Worm (Caenorhabditis elegans) whole organism, L1 larva: ENCODE results near the gene F09F9.2.
A peak's percentile ranks its signal among the peaks of the same experiment; 100 is the strongest.

ENCODE experiments used
- C04F5.9 ChIP-seq: sonication (generic microtip); optimal IDR thresholded peaks from 2 replicates; lab custom pipeline; 2016; ENCODE audit warnings: missing genetic modification characterization, missing compliant biosample characterization
- C16A3.4 ChIP-seq: fragments of 150-350 bp; optimal IDR thresholded peaks from 2 replicates; lab custom pipeline; 2014; ENCODE audit warnings: missing biosample characterization, missing genetic modification characterization
- C34B4.2 ChIP-seq: sonication (generic microtip); optimal IDR thresholded peaks from 2 replicates; lab custom pipeline; 2017; ENCODE audit warnings: mild to moderate bottlenecking, missing genetic modification characterization, missing compliant biosample characterization
- F16B12.6 ChIP-seq: fragments of 150-350 bp; optimal IDR thresholded peaks from 2 replicates; lab custom pipeline; 2014; ENCODE audit warnings: missing biosample characterization, missing genetic modification characterization
- alr-1 ChIP-seq: fragments of 200-800 bp; sonication (Bioruptor generic); optimal IDR thresholded peaks from 2 replicates; lab custom pipeline; 2018; ENCODE audit warnings: borderline replicate concordance, mild to moderate bottlenecking, missing genetic modification characterization, missing compliant biosample characterization
- ama-1 ChIP-seq: fragments of 150-350 bp; optimal IDR thresholded peaks from 2 replicates; lab custom pipeline; 2014
- blmp-1 ChIP-seq: fragments of 150-350 bp; optimal IDR thresholded peaks from 2 replicates; lab custom pipeline; 2014; ENCODE audit warnings: missing biosample characterization, missing genetic modification characterization
- ceh-82 ChIP-seq, 3 experiments: fragments of 150-350 bp in 1 of 3; sonication (generic microtip) in 2 of 3; optimal IDR thresholded peaks; 2 replicates each; lab custom pipeline; 2014 to 2017; ENCODE audit warnings: missing biosample characterization in 3 of 3, missing genetic modification characterization in 3 of 3
- ces-1 ChIP-seq: fragments of 150-350 bp; optimal IDR thresholded peaks from 2 replicates; lab custom pipeline; 2014; ENCODE audit warnings: missing biosample characterization, missing genetic modification reagents, missing genetic modification characterization
- dsc-1 ChIP-seq: sonication (generic microtip); optimal IDR thresholded peaks from 2 replicates; lab custom pipeline; 2016; ENCODE audit warnings: mild to moderate bottlenecking, missing genetic modification characterization, missing compliant biosample characterization
- egl-27 ChIP-seq, 2 experiments: fragments of 150-350 bp in 1 of 2; sonication (generic microtip); optimal IDR thresholded peaks; 3 replicates each; lab custom pipeline; 2017 to 2018; ENCODE audit warnings: missing biosample characterization in 2 of 2, missing genetic modification characterization in 2 of 2, missing genetic modification reagents in 2 of 2
- elt-2 ChIP-seq: sonication (generic microtip); optimal IDR thresholded peaks from 2 replicates; lab custom pipeline; 2016; ENCODE audit warnings: missing genetic modification characterization, mild to moderate bottlenecking, inconsistent platforms, missing compliant biosample characterization, missing genetic modification reagents
- elt-3 ChIP-seq, 6 experiments: fragments of 150-350 bp in 1 of 6; sonication (generic microtip); optimal IDR thresholded peaks; 2 replicates each; lab custom pipeline; 2017 to 2018; ENCODE audit warnings: missing biosample characterization in 6 of 6, missing genetic modification characterization in 6 of 6, inconsistent platforms in 1 of 6
- fkh-10 ChIP-seq: sonication (generic microtip); optimal IDR thresholded peaks from 2 replicates; lab custom pipeline; 2017; ENCODE audit warnings: missing biosample characterization, missing genetic modification reagents, missing genetic modification characterization
- fkh-4 ChIP-seq: sonication (generic microtip); optimal IDR thresholded peaks from 2 replicates; lab custom pipeline; 2016; ENCODE audit warnings: missing compliant biosample characterization, missing genetic modification characterization, borderline replicate concordance
- fkh-8 ChIP-seq: sonication (generic microtip); optimal IDR thresholded peaks from 2 replicates; lab custom pipeline; 2016; ENCODE audit warnings: mild to moderate bottlenecking, missing genetic modification characterization, missing compliant biosample characterization
- hlh-17 ChIP-seq: fragments of 200-800 bp; sonication (Bioruptor generic); optimal IDR thresholded peaks from 2 replicates; lab custom pipeline; 2018; ENCODE audit warnings: missing genetic modification characterization, mild to moderate bottlenecking, missing compliant biosample characterization, moderate library complexity, borderline replicate concordance
- hlh-4 ChIP-seq: sonication (generic microtip); optimal IDR thresholded peaks from 2 replicates; lab custom pipeline; 2016; ENCODE audit warnings: mild to moderate bottlenecking, missing genetic modification characterization, missing compliant biosample characterization
- irx-1 ChIP-seq: sonication (generic microtip); optimal IDR thresholded peaks from 2 replicates; lab custom pipeline; 2016; ENCODE audit warnings: missing genetic modification characterization, missing compliant biosample characterization
- jun-1 ChIP-seq: fragments of 150-350 bp; optimal IDR thresholded peaks from 2 replicates; lab custom pipeline; 2014; ENCODE audit warnings: missing biosample characterization, missing genetic modification reagents, missing genetic modification characterization
- lin-13 ChIP-seq: fragments of 150-350 bp; optimal IDR thresholded peaks from 2 replicates; lab custom pipeline; 2014; ENCODE audit warnings: missing biosample characterization, missing genetic modification reagents, missing genetic modification characterization
- lir-3 ChIP-seq: sonication (generic microtip); optimal IDR thresholded peaks from 2 replicates; lab custom pipeline; 2016; ENCODE audit warnings: mild to moderate bottlenecking, missing genetic modification characterization, moderate library complexity, missing compliant biosample characterization; ENCODE audit not compliant: poor library complexity
- mdl-1 ChIP-seq, 2 experiments: fragments of 150-350 bp; optimal IDR thresholded peaks; 2 replicates each; lab custom pipeline; 2014 to 2017; ENCODE audit warnings: missing biosample characterization in 2 of 2, missing genetic modification characterization in 2 of 2, inconsistent platforms in 1 of 2
- mef-2 ChIP-seq: fragments of 150-350 bp; optimal IDR thresholded peaks from 2 replicates; lab custom pipeline; 2014; ENCODE audit warnings: missing biosample characterization, missing genetic modification characterization
- nhr-11 ChIP-seq: fragments of 150-350 bp; optimal IDR thresholded peaks from 2 replicates; lab custom pipeline; 2014; ENCODE audit warnings: missing biosample characterization, missing genetic modification characterization
- nhr-19 ChIP-seq: fragments of 200-800 bp; sonication (Bioruptor generic); conservative IDR thresholded peaks from 2 replicates; pipeline ENCODE4 v1.3.6; 2022; ENCODE audit warnings: missing genetic modification characterization, missing compliant biosample characterization
- nhr-28 ChIP-seq: fragments of 150-350 bp; optimal IDR thresholded peaks from 2 replicates; lab custom pipeline; 2014; ENCODE audit warnings: missing biosample characterization, missing genetic modification characterization
- nhr-47 ChIP-seq: sonication (generic microtip); optimal IDR thresholded peaks from 2 replicates; lab custom pipeline; 2016; ENCODE audit warnings: mild to moderate bottlenecking, missing genetic modification characterization, moderate library complexity, missing compliant biosample characterization
- nhr-77 ChIP-seq: fragments of 150-350 bp; optimal IDR thresholded peaks from 2 replicates; lab custom pipeline; 2014; ENCODE audit warnings: missing biosample characterization, missing genetic modification characterization
- nhr-85 ChIP-seq: sonication (generic microtip); peaks from one replicate; lab custom pipeline; 2016; ENCODE audit warnings: missing genetic modification characterization, inconsistent platforms, missing compliant biosample characterization
- nhr-90 ChIP-seq: sonication (generic microtip); optimal IDR thresholded peaks from 2 replicates; lab custom pipeline; 2016; ENCODE audit warnings: mild to moderate bottlenecking, missing genetic modification characterization, missing compliant biosample characterization; ENCODE audit not compliant: poor library complexity
- pax-3 ChIP-seq: fragments of 200-800 bp; sonication (Bioruptor generic); optimal IDR thresholded peaks from 2 replicates; lab custom pipeline; 2018; ENCODE audit warnings: mild to moderate bottlenecking, missing genetic modification characterization, moderate library complexity, missing compliant biosample characterization
- pqm-1 ChIP-seq: sonication (generic microtip); optimal IDR thresholded peaks from 3 replicates; lab custom pipeline; 2017; ENCODE audit warnings: missing biosample characterization, missing genetic modification characterization
- snpc-4 ChIP-seq: fragments of 150-350 bp; optimal IDR thresholded peaks from 2 replicates; lab custom pipeline; 2014; ENCODE audit warnings: missing biosample characterization, missing genetic modification characterization
- sox-4 ChIP-seq: sonication (generic microtip); optimal IDR thresholded peaks from 2 replicates; lab custom pipeline; 2016; ENCODE audit warnings: missing genetic modification characterization, missing compliant biosample characterization
- sptf-1 ChIP-seq: fragments of 150-350 bp; optimal IDR thresholded peaks from 2 replicates; lab custom pipeline; 2014; ENCODE audit warnings: missing biosample characterization, missing genetic modification characterization
- unc-30 ChIP-seq: sonication (generic microtip); optimal IDR thresholded peaks from 2 replicates; lab custom pipeline; 2017; ENCODE audit warnings: missing biosample characterization, missing genetic modification characterization
- unc-86 ChIP-seq: sonication (generic microtip); optimal IDR thresholded peaks from 2 replicates; lab custom pipeline; 2016; ENCODE audit warnings: missing genetic modification characterization, missing compliant biosample characterization
- vab-15 ChIP-seq: sonication (generic microtip); optimal IDR thresholded peaks from 2 replicates; lab custom pipeline; 2017; ENCODE audit warnings: missing genotype, mild to moderate bottlenecking, missing genetic modification characterization, missing compliant biosample characterization
- xbp-1 ChIP-seq: sonication (generic microtip); optimal IDR thresholded peaks from 2 replicates; lab custom pipeline; 2016; ENCODE audit warnings: missing genetic modification characterization, missing compliant biosample characterization
- zip-4 ChIP-seq: fragments of 200-800 bp; sonication (Bioruptor generic); optimal IDR thresholded peaks from 2 replicates; lab custom pipeline; 2018; ENCODE audit warnings: mild to moderate bottlenecking, missing genetic modification characterization, moderate library complexity, missing compliant biosample characterization
- ztf-4 ChIP-seq: fragments of 150-350 bp; optimal IDR thresholded peaks from 2 replicates; lab custom pipeline; 2014; ENCODE audit warnings: missing biosample characterization, missing genetic modification characterization

F09F9.2 gene

DNA sequence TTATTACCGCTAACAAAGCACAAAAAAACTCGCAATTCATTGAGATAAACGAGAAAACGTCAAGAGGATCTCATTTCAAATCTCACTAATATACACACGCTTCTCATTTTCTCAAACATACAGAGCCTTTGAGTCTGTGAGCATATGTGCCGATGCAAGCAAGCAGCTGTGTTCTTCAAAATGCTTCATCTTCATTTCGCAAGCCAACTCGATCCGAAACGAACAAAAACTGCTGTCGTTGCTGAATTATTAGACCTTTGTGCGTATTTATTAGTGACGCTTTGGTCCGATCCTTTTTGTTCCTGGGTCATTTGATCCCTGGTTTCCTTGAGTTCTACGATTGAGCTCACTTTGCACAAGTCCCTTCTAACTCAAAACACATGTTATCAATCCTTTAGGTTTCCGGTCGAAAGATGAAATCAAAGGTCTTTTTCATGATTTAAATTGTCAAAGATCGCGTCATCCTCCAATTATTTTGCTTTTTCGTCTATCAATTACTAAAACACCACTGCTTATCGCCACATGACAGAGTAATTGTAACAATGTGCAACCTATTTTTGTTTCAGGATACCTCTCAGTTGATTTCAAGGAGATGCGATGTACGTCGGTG is 4.2 kb downstream of the F09F9.2 start, which contains the start of gene R02E4.2:
TSS of gene R02E4.2 (plus strand) at position 560 of the 610 bp plus-strand sequence.
- TF ChIP-seq fkh-4 (tag; lab: Kevin White, UChicago) (peak; percentile 83), nhr-19 (GFP tag; lab: Robert Waterston, UW) (no peak), dsc-1 (peak; percentile 97), pqm-1 (tag; lab: Kevin White, UChicago) (no peak)

ce11 chrX:4104435-4104834 is 6.8 kb downstream of the F09F9.2 start, which contains the start of gene R02E4.1:
Gene R02E4.1 (minus strand): TSS chrX:4104535.
- no peak for TF ChIP-seq lir-3 (tag; lab: Kevin White, UChicago)
- no peak for TF ChIP-seq elt-3 (tag; optimal IDR thresholded peaks at IDR 0.05; lab: Kevin White, UChicago)
- no peak for TF ChIP-seq ces-1 (GFP tag; lab: Kevin White, UChicago)
- no peak for TF ChIP-seq dsc-1
- TF ChIP-seq ama-1: no peak
- no peak for TF ChIP-seq vab-15
- TF ChIP-seq irx-1: no peak

ce11 chrX:4103071-4103470 is 8.2 kb downstream of the F09F9.2 start:
- TF ChIP-seq egl-27 (tag; optimal IDR thresholded peaks at IDR 0.05; lab: Kevin White, UChicago) (no peak), nhr-85 (peak; percentile 16), snpc-4 (tag; lab: Kevin White, UChicago) (peak; percentile 88)

DNA sequence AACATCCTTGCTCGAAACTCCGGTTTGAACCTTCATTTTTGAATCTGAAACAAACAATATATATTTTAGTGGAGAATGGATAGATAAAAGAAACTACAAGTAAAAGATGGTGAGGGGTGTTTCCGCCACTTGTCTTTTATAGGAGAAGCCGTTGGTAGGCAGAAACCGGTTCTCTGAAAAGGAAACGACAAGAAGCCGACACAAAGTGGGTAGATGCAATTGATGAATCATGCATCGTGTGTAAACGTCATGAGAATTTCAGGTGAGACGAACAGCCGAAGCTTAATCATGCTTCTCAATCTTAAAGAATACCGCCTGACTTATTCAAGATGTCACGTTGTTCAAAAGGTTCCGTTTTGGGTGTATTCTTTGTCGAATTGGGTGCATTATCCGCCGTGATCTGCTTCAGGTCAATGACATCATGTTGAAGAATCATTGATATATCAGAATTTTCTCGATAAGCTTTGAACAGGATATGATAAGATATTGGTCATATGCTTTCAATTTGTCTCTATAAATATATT is 9.1 kb downstream of the F09F9.2 start, which contains the start of gene R02E4.3:
TSS of gene R02E4.3 (minus strand) at position 51 of the 524 bp plus-strand sequence.
- TF ChIP-seq fkh-10 (GFP tag; lab: Kevin White, UChicago) (no peak), lin-13 (GFP tag; lab: Kevin White, UChicago) (no peak), C04F5.9 (tag; lab: Kevin White, UChicago) (no peak), C34B4.2 (tag; lab: Kevin White, UChicago) (no peak), ces-1 (GFP tag; lab: Kevin White, UChicago) (no peak), unc-30 (tag; lab: Kevin White, UChicago) (no peak), fkh-8 (tag; lab: Kevin White, UChicago) (no peak), jun-1 (peak; percentile 21), blmp-1 (tag; lab: Kevin White, UChicago) (peak; percentile 25), xbp-1 (tag; lab: Kevin White, UChicago) (no peak), ztf-4 (tag; lab: Kevin White, UChicago) (peak; percentile 3), mef-2 (tag; lab: Kevin White, UChicago) (no peak)
- TF ChIP-seq, all 84 proteins: peak for 3

ce11 chrX:4101213-4101612 is 10.0 kb downstream of the F09F9.2 start:
- no peak for TF ChIP-seq unc-86 (tag; lab: Kevin White, UChicago)
- TF ChIP-seq alr-1 (tag; lab: Kevin White, UChicago): no peak
- no peak for TF ChIP-seq unc-30 (tag; lab: Kevin White, UChicago)
- no peak for TF ChIP-seq lin-13 (GFP tag; lab: Kevin White, UChicago)
- TF ChIP-seq vab-15: no peak
- no peak for TF ChIP-seq ama-1
- no peak for TF ChIP-seq nhr-11 (tag; lab: Kevin White, UChicago)
- no peak for TF ChIP-seq nhr-19 (GFP tag; lab: Robert Waterston, UW)
- no peak for TF ChIP-seq hlh-4 (tag; lab: Kevin White, UChicago)
- no peak for TF ChIP-seq blmp-1 (tag; lab: Kevin White, UChicago)
- no peak for TF ChIP-seq elt-2 (tag; lab: Kevin White, UChicago)

DNA sequence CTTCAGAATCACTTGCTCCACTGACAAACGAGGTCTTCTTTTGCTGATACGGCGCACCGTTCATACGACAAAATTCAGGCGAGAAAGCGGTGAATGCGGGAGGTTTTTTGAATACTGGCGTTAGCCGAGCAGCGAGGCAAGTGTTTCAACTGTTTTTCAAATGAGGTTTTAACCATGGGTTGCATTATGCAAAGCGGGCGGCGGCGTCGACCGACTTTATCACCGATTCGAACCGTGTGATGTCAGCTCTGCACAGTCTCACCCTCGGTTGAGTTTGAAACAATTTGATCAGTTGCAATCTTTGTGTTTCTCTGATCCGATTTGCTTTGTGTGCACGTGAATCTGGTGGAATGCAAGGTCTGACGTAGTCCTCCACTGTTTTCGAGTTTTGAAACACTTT is 10.8 kb downstream of the F09F9.2 start, which contains the start of gene clh-4:
TSS of gene clh-4 (minus strand) at position 101 of the 400 bp plus-strand sequence.
- TF ChIP-seq sptf-1 (tag; lab: Kevin White, UChicago) (no peak), zip-4 (GFP tag; lab: Kevin White, UChicago) (no peak), pax-3 (tag; lab: Kevin White, UChicago) (no peak), nhr-77 (tag; lab: Kevin White, UChicago) (no peak), nhr-11 (tag; lab: Kevin White, UChicago) (no peak), ztf-4 (tag; lab: Kevin White, UChicago) (no peak), nhr-47 (no peak), nhr-90 (tag; lab: Kevin White, UChicago) (no peak), ceh-82 (tag; optimal IDR thresholded peaks at IDR 0.05; lab: Kevin White, UChicago) (no peak), F16B12.6 (tag; lab: Kevin White, UChicago) (no peak), C16A3.4 (tag; lab: Kevin White, UChicago) (no peak), mdl-1 (tag; optimal IDR thresholded peaks at IDR 0.05; lab: Kevin White, UChicago) (no peak), sox-4 (tag; lab: Kevin White, UChicago) (no peak), hlh-17 (GFP tag; lab: Kevin White, UChicago) (no peak), nhr-28 (tag; lab: Kevin White, UChicago) (no peak)
